Fruit fly (Drosophila melanogaster) whole organism, wandering third instar larva: ENCODE results near the gene ksr.

Experiments
- Abd-B ChIP-seq: fragments of >200 bp; optimal IDR thresholded peaks from 2 replicates; lab custom pipeline; 2017; ENCODE audit warnings: missing biosample characterization, missing genetic modification characterization
- CG32264 ChIP-seq: fragments of 200-800 bp; sonication (Bioruptor generic); optimal IDR thresholded peaks from 2 replicates; lab custom pipeline; 2016; ENCODE audit warnings: missing biosample characterization, missing genetic modification characterization
- CG9705 ChIP-seq: fragments of 200-800 bp; sonication (Bioruptor generic); optimal IDR thresholded peaks from 2 replicates; lab custom pipeline; 2018; ENCODE audit warnings: missing biosample characterization, mild to moderate bottlenecking, missing genetic modification characterization
- CrebA ChIP-seq: fragments of 200-800 bp; sonication (Bioruptor generic); optimal IDR thresholded peaks from 2 replicates; lab custom pipeline; 2016; ENCODE audit warnings: missing biosample characterization, mild to moderate bottlenecking, missing genetic modification characterization, borderline replicate concordance
- GATAd ChIP-seq: sonication (Bioruptor generic); optimal IDR thresholded peaks from 2 replicates; lab custom pipeline; 2016; ENCODE audit warnings: missing biosample characterization, missing genetic modification characterization
- HLH106 ChIP-seq: fragments of 200-800 bp; optimal IDR thresholded peaks from 3 replicates; lab custom pipeline; 2019; ENCODE audit warnings: missing biosample characterization, mild to moderate bottlenecking, missing genetic modification characterization, moderate library complexity
- Hr78 ChIP-seq: fragments of >200 bp; optimal IDR thresholded peaks from 2 replicates; lab custom pipeline; 2017; ENCODE audit warnings: missing biosample characterization, missing genetic modification characterization
- Hr83 ChIP-seq: fragments of 200-300 bp; sonication (Bioruptor generic); optimal IDR thresholded peaks from 2 replicates; lab custom pipeline; 2016; ENCODE audit warnings: missing biosample characterization, mild to moderate bottlenecking, missing genetic modification characterization, moderate library complexity; ENCODE audit not compliant: poor library complexity, severe bottlenecking
- Jra ChIP-seq: sonication (Bioruptor generic); optimal IDR thresholded peaks from 2 replicates; lab custom pipeline; 2016; ENCODE audit warnings: missing biosample characterization, missing genetic modification characterization
- Myc ChIP-seq: fragments of >200 bp; optimal IDR thresholded peaks from 2 replicates; lab custom pipeline; 2017
- N ChIP-seq: fragments of >200 bp; optimal IDR thresholded peaks from 2 replicates; lab custom pipeline; 2018; ENCODE audit warnings: missing biosample characterization, missing external identifiers, missing genetic modification characterization
- OdsH ChIP-seq: fragments of 200-800 bp; sonication (Bioruptor generic); optimal IDR thresholded peaks from 2 replicates; lab custom pipeline; 2016; ENCODE audit warnings: missing biosample characterization, mild to moderate bottlenecking, missing genetic modification characterization
- Rel ChIP-seq, 2 experiments: fragments of 200-800 bp; sonication (Bioruptor generic) in 1 of 2; optimal IDR thresholded peaks; 2 replicates in 1 of 2; 3 replicates in 1 of 2; lab custom pipeline; 2016 to 2019; ENCODE audit warnings: mild to moderate bottlenecking in 2 of 2, missing biosample characterization in 2 of 2, missing genetic modification characterization in 2 of 2, moderate library complexity in 1 of 2
- Sp1 ChIP-seq: fragments of 200-800 bp; sonication (Bioruptor generic); optimal IDR thresholded peaks from 3 replicates; lab custom pipeline; 2019; ENCODE audit warnings: missing biosample characterization, mild to moderate bottlenecking, missing genetic modification characterization, moderate library complexity
- Vsx2 ChIP-seq: fragments of 200-300, 225-300 bp; sonication (Bioruptor generic); optimal IDR thresholded peaks from 2 replicates; lab custom pipeline; 2018; ENCODE audit warnings: missing biosample characterization, missing genetic modification characterization; ENCODE audit not compliant: partially characterized antibody
- br ChIP-seq: fragments of 200-800 bp; sonication (Bioruptor generic); optimal IDR thresholded peaks from 2 replicates; lab custom pipeline; 2016; ENCODE audit warnings: missing biosample characterization, missing genetic modification characterization
- brk ChIP-seq: fragments of 200-800 bp; sonication (Bioruptor generic); optimal IDR thresholded peaks from 2 replicates; lab custom pipeline; 2016; ENCODE audit warnings: missing biosample characterization, mild to moderate bottlenecking, missing genetic modification characterization
- dmrt93B ChIP-seq: fragments of 200-800 bp; sonication (Bioruptor generic); optimal IDR thresholded peaks from 2 replicates; lab custom pipeline; 2018; ENCODE audit warnings: missing biosample characterization, mild to moderate bottlenecking, missing genetic modification characterization
- dsf ChIP-seq: sonication (Bioruptor generic); optimal IDR thresholded peaks from 2 replicates; lab custom pipeline; 2016; ENCODE audit warnings: missing biosample characterization, missing genetic modification characterization, borderline replicate concordance
- ey ChIP-seq: fragments of 200-800 bp; sonication (Bioruptor generic); optimal IDR thresholded peaks from 2 replicates; lab custom pipeline; 2016; ENCODE audit warnings: missing biosample characterization, missing genetic modification characterization
- foxo ChIP-seq, 2 experiments: fragments of 200-800 bp; sonication (Bioruptor generic); optimal IDR thresholded peaks; 2 replicates in 1 of 2; 3 replicates in 1 of 2; lab custom pipeline; 2016 to 2017; ENCODE audit warnings: missing biosample characterization in 2 of 2, missing genetic modification characterization in 2 of 2
- fru ChIP-seq: fragments of 200-800 bp; sonication (Bioruptor generic); optimal IDR thresholded peaks from 3 replicates; lab custom pipeline; 2016; ENCODE audit warnings: missing biosample characterization, mild to moderate bottlenecking, missing genetic modification characterization
- h ChIP-seq: fragments of 200-800 bp; sonication (Bioruptor generic); optimal IDR thresholded peaks from 3 replicates; lab custom pipeline; 2016; ENCODE audit warnings: missing biosample characterization, mild to moderate bottlenecking, missing genetic modification characterization
- jim ChIP-seq: fragments of 175-275, 200-325 bp; sonication (Bioruptor generic); optimal IDR thresholded peaks from 2 replicates; lab custom pipeline; 2016; ENCODE audit warnings: missing biosample characterization, mild to moderate bottlenecking, missing genetic modification characterization
- lola ChIP-seq: fragments of >200 bp; optimal IDR thresholded peaks from 2 replicates; lab custom pipeline; 2017; ENCODE audit warnings: missing biosample characterization, missing genetic modification characterization
- pan ChIP-seq: fragments of >200 bp; optimal IDR thresholded peaks from 2 replicates; lab custom pipeline; 2017
- psq ChIP-seq: fragments of 200-800 bp; sonication (Bioruptor generic); optimal IDR thresholded peaks from 3 replicates; lab custom pipeline; 2017; ENCODE audit warnings: missing biosample characterization, mild to moderate bottlenecking, missing genetic modification characterization, moderate library complexity
- rgr ChIP-seq: fragments of 200-800 bp; sonication (Bioruptor generic); optimal IDR thresholded peaks from 3 replicates; lab custom pipeline; 2016; ENCODE audit warnings: missing biosample characterization, mild to moderate bottlenecking, missing genetic modification characterization
- sage ChIP-seq: fragments of 200-800 bp; sonication (Bioruptor generic); optimal IDR thresholded peaks from 2 replicates; lab custom pipeline; 2016; ENCODE audit warnings: missing biosample characterization, mild to moderate bottlenecking, missing genetic modification characterization
- sv ChIP-seq: fragments of 200-800 bp; sonication (Bioruptor generic); optimal IDR thresholded peaks from 3 replicates; lab custom pipeline; 2016; ENCODE audit warnings: missing biosample characterization, missing genetic modification characterization
- tai ChIP-seq: sonication (Bioruptor generic); optimal IDR thresholded peaks from 2 replicates; lab custom pipeline; 2016; ENCODE audit warnings: missing biosample characterization, missing genetic modification characterization
- usp ChIP-seq: fragments of >200 bp; optimal IDR thresholded peaks from 2 replicates; lab custom pipeline; 2017; ENCODE audit warnings: missing biosample characterization, missing genetic modification characterization
- woc ChIP-seq: sonication (Bioruptor generic); optimal IDR thresholded peaks from 2 replicates; lab custom pipeline; 2016; ENCODE audit warnings: missing biosample characterization, mild to moderate bottlenecking, missing genetic modification characterization

The ksr gene

dm6 chr3R:5514759-5515158 lies 31.1 kb upstream of the ksr start:
- peak; percentile 10 for TF ChIP-seq h
- TF ChIP-seq dsf (GFP tag; lab: Kevin White, UChicago), result no peak

- TF ChIP-seq HLH106 (peak; percentile 40), Jra (GFP tag; lab: Kevin White, UChicago) (peak; percentile 39), N (GFP tag; lab: Kevin White, UChicago) (no peak), usp (GFP tag; lab: Kevin White, UChicago) (no peak), h (peak; percentile 12), Rel (GFP tag; optimal IDR thresholded peaks at IDR 0.05; lab: Kevin White, UChicago) (no peak), Rel (tag; optimal IDR thresholded peaks at IDR 0.05; lab: Kevin White, UChicago) (peak; percentile 93), fru (GFP tag; lab: Kevin White, UChicago) (peak; percentile 0), Vsx2 (peak; percentile 34)
Observed at dm6 chr3R:5503789-5504387, 20.2 kb upstream of the ksr start.

DNA sequence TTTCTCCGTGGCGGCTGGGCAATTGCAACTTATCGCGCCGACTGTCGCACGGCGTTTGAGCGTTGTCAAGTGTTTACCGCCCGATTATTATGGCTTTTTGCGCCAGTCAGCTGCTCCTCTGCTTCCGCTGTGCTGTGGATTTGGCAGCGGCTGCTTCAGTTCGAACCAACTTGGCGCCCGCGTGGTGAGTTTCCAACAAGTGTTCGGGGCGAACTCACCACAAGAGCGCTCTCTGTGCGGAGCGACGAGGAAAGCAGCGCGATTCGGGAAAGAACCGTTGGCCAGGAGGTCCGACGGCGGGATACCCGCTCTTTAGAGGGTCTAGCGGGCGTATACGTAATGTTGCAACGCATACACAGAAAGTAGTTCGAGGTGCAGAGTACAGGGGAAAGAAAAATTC lies 18.9 kb upstream of the ksr start, which contains the start of gene NKCC:
TSS of gene NKCC (minus strand) at position 57 of the 400 bp plus-strand sequence.
- TF ChIP-seq Rel (GFP tag; optimal IDR thresholded peaks at IDR 0.05; lab: Kevin White, UChicago) (no peak), Rel (tag; optimal IDR thresholded peaks at IDR 0.05; lab: Kevin White, UChicago) (peak; percentile 90), jim (GFP tag; lab: Kevin White, UChicago) (no peak), CrebA (GFP tag; lab: Kevin White, UChicago) (no peak)

DNA sequence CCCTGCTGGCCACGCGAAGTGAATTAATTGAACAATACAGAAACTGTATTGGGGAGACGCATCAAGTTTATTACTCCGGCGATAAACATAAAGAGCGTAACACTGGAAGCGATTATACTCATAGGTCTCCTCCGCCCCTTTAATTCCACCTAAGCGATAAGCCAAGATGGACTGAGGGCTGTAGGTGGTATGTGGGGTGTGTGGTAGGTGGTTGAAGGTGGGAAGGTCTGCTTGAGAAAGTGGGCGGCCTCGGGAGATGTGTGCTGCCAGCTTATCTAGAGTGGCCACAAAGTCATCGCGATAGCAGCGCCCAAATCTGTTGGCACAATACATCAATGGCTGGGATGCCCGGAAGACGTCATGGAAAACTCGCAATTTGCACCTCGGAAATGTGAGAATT lies 13.9 kb upstream of the ksr start:
- no peak for TF ChIP-seq Abd-B (GFP tag; lab: Kevin White, UChicago)
- TF ChIP-seq h, result peak; percentile 35
- no peak for TF ChIP-seq psq (GFP tag; lab: Kevin White, UChicago)
- TF ChIP-seq Rel (GFP tag; optimal IDR thresholded peaks at IDR 0.05; lab: Kevin White, UChicago), result no peak
- peak; percentile 30 for TF ChIP-seq Rel (tag; optimal IDR thresholded peaks at IDR 0.05; lab: Kevin White, UChicago)

- peak; percentile 64 for TF ChIP-seq h
- no peak for TF ChIP-seq pan (lab: Kevin White, UChicago)
- peak; percentile 81 for TF ChIP-seq Hr83 (GFP tag; lab: Kevin White, UChicago)
- no peak for TF ChIP-seq Myc (lab: Kevin White, UChicago)
- no peak for TF ChIP-seq woc (GFP tag; lab: Kevin White, UChicago)
- peak; percentile 6 for TF ChIP-seq CG9705
- TF ChIP-seq dsf (GFP tag; lab: Kevin White, UChicago), result no peak
- TF ChIP-seq lola (GFP tag; lab: Kevin White, UChicago), result no peak
- peak; percentile 36 for TF ChIP-seq ey (GFP tag; lab: Kevin White, UChicago)
- peak; percentile 36 for TF ChIP-seq psq (GFP tag; lab: Kevin White, UChicago)
- no peak for TF ChIP-seq Rel (GFP tag; optimal IDR thresholded peaks at IDR 0.05; lab: Kevin White, UChicago)
- TF ChIP-seq Rel (tag; optimal IDR thresholded peaks at IDR 0.05; lab: Kevin White, UChicago), result peak; percentile 32
- TF ChIP-seq CG32264 (GFP tag; lab: Kevin White, UChicago), result no peak
- TF ChIP-seq brk (GFP tag; lab: Kevin White, UChicago), result no peak
- no peak for TF ChIP-seq tai (GFP tag; lab: Kevin White, UChicago)
- no peak for TF ChIP-seq Abd-B (GFP tag; lab: Kevin White, UChicago)
- peak in 1 of 2 experiments; percentile 70 for TF ChIP-seq foxo (GFP tag; optimal IDR thresholded peaks at IDR 0.05; lab: Kevin White, UChicago)
- peak; percentile 76 for TF ChIP-seq HLH106
- TF ChIP-seq N (GFP tag; lab: Kevin White, UChicago), result no peak
- peak; percentile 45 for TF ChIP-seq OdsH (GFP tag; lab: Kevin White, UChicago)
- TF ChIP-seq GATAd (GFP tag; lab: Kevin White, UChicago), result no peak
- no peak for TF ChIP-seq sv (GFP tag; lab: Kevin White, UChicago)
- no peak for TF ChIP-seq Hr78 (GFP tag; lab: Kevin White, UChicago)
- no peak for TF ChIP-seq sage (GFP tag; lab: Kevin White, UChicago)
- peak; percentile 59 for TF ChIP-seq Vsx2
- TF ChIP-seq jim (GFP tag; lab: Kevin White, UChicago), result no peak
- TF ChIP-seq Jra (GFP tag; lab: Kevin White, UChicago), result no peak
- peak; percentile 67 for TF ChIP-seq Sp1 (GFP tag; lab: Kevin White, UChicago)
- TF ChIP-seq rgr (GFP tag; lab: Kevin White, UChicago), result peak; percentile 74
- no peak for TF ChIP-seq br (GFP tag; lab: Kevin White, UChicago)
- TF ChIP-seq dmrt93B (GFP tag; lab: Kevin White, UChicago), result no peak
- no peak for TF ChIP-seq CrebA (GFP tag; lab: Kevin White, UChicago)
Observed at dm6 chr3R:5485295-5485718, 1.6 kb upstream of the ksr start, which contains the start of gene CG31550. CG31550 (plus strand) TSS chr3R:5485543.
